Worm (Caenorhabditis elegans): ENCODE results near the gene com-1.

The com-1 gene

DNA sequence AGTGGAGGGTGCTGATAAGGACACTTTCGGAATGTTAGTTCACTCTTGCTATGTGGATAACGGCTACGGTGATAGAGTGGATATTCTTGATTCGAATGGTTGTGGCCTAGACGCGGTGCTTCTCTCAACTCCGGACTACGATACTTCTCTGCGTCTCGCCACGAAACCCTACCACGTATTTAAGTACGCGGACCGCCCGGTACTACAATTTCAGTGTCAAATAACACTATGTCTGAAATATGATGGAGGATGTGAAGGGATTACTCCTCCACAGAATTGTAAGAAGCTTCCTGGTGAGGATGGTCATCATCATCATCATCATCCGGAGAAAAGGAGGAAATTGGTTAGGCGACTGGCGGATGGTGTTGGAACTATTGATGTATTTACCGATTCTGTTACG lies 18.8 kb downstream of the com-1 start:
- TF ChIP-seq ets-5 (GFP tag; IDR thresholded peaks at IDR 0.05) (no peak), ceh-8 (GFP tag; optimal IDR thresholded peaks at IDR 0.05) (no peak), lin-35 (GFP tag; optimal IDR thresholded peaks at IDR 0.05) (no peak), lin-13 (GFP tag; optimal IDR thresholded peaks at IDR 0.05) (no peak), mep-1 (tag; optimal IDR thresholded peaks at IDR 0.05) (no peak), skn-1 (tag; optimal IDR thresholded peaks at IDR 0.05) (no peak), unc-62 (GFP tag; optimal IDR thresholded peaks at IDR 0.05) (no peak), pag-3 (tag; optimal IDR thresholded peaks at IDR 0.05; ENCODE audit: borderline replicate concordance, insufficient read depth) (no peak), elt-2 (tag; optimal IDR thresholded peaks at IDR 0.05) (no peak), ceh-82 (tag; optimal IDR thresholded peaks at IDR 0.05) (no peak), unc-86 (tag; optimal IDR thresholded peaks at IDR 0.05) (no peak), lin-15B (tag; optimal IDR thresholded peaks at IDR 0.05) (no peak)

- TF ChIP-seq ztf-11 (tag; optimal IDR thresholded peaks at IDR 0.05) (no peak), fos-1 (tag; optimal IDR thresholded peaks at IDR 0.05) (no peak), pax-3 (tag; optimal IDR thresholded peaks at IDR 0.05) (no peak), nhr-85 (tag) (no peak), grh-1 (GFP tag; IDR thresholded peaks at IDR 0.05) (no peak), pag-3 (tag; optimal IDR thresholded peaks at IDR 0.05; ENCODE audit: borderline replicate concordance, insufficient read depth) (no peak), tlp-1 (tag; optimal IDR thresholded peaks at IDR 0.05) (no peak), fkh-10 (GFP tag; optimal IDR thresholded peaks at IDR 0.05) (no peak), fkh-8 (tag; optimal IDR thresholded peaks at IDR 0.05) (no peak), zip-4 (GFP tag; optimal IDR thresholded peaks at IDR 0.05) (no peak), unc-98 (GFP tag; IDR thresholded peaks at IDR 0.05) (no peak), rnt-1 (tag; optimal IDR thresholded peaks at IDR 0.05) (no peak), aly-2 (tag; optimal IDR thresholded peaks at IDR 0.05) (no peak), zag-1 (tag; optimal IDR thresholded peaks at IDR 0.05) (no peak), hlh-4 (tag; optimal IDR thresholded peaks at IDR 0.05) (no peak)
Measured at ce11 chrIII:10920044-10920443, 23.9 kb downstream of the com-1 start, which contains the start of gene vab-7. TSS of gene vab-7 (plus strand) at chrIII:10920344.

- no peak for TF ChIP-seq efl-1 (optimal IDR thresholded peaks at IDR 0.05)
- peak in 1 of 2 experiments; percentile 87 for TF ChIP-seq efl-1 (GFP tag; optimal IDR thresholded peaks at IDR 0.05 in 1 of 2)
- TF ChIP-seq unc-130 (tag; optimal IDR thresholded peaks at IDR 0.05): no peak
Measured at ce11 chrIII:10921474-10921873, 25.3 kb downstream of the com-1 start.

ce11 chrIII:10923539-10923938 lies 27.4 kb downstream of the com-1 start:
- TF ChIP-seq ama-1 (optimal IDR thresholded peaks at IDR 0.05) (no peak), C16A3.4 (tag; optimal IDR thresholded peaks at IDR 0.05) (no peak), ztf-4 (tag; optimal IDR thresholded peaks at IDR 0.05) (no peak), irx-1 (tag; optimal IDR thresholded peaks at IDR 0.05) (no peak), aly-2 (tag; optimal IDR thresholded peaks at IDR 0.05) (no peak), lin-13 (GFP tag; optimal IDR thresholded peaks at IDR 0.05) (no peak), pqm-1 (tag; optimal IDR thresholded peaks at IDR 0.05) (no peak), elt-2 (tag; optimal IDR thresholded peaks at IDR 0.05) (no peak), sup-37 (GFP tag; optimal IDR thresholded peaks at IDR 0.05) (no peak), isw-1 (GFP tag; IDR thresholded peaks at IDR 0.05) (no peak), unc-98 (GFP tag; IDR thresholded peaks at IDR 0.05) (no peak), nhr-77 (tag; optimal IDR thresholded peaks at IDR 0.05) (no peak), hpl-2 (GFP tag; optimal IDR thresholded peaks at IDR 0.05) (no peak), ceh-88 (GFP tag; IDR thresholded peaks at IDR 0.05) (no peak), ceh-8 (GFP tag; optimal IDR thresholded peaks at IDR 0.05) (no peak), grh-1 (GFP tag; IDR thresholded peaks at IDR 0.05) (no peak), zag-1 (tag; optimal IDR thresholded peaks at IDR 0.05) (no peak), ets-5 (GFP tag; IDR thresholded peaks at IDR 0.05) (no peak), fos-1 (tag; optimal IDR thresholded peaks at IDR 0.05) (no peak), unc-30 (tag; optimal IDR thresholded peaks at IDR 0.05) (no peak)
